Fruit fly (Drosophila melanogaster) whole organism, wandering third instar larva: ENCODE data around the gene Pvf3.

Experiments used
- Abd-B ChIP-seq: fragments of >200 bp; optimal IDR thresholded peaks from 2 replicates; lab custom pipeline; 2017; ENCODE audit warnings: missing biosample characterization, missing genetic modification characterization
- CG32264 ChIP-seq: fragments of 200-800 bp; sonication (Bioruptor generic); optimal IDR thresholded peaks from 2 replicates; lab custom pipeline; 2016; ENCODE audit warnings: missing biosample characterization, missing genetic modification characterization
- CG9705 ChIP-seq: fragments of 200-800 bp; sonication (Bioruptor generic); optimal IDR thresholded peaks from 2 replicates; lab custom pipeline; 2018; ENCODE audit warnings: missing biosample characterization, mild to moderate bottlenecking, missing genetic modification characterization
- CrebA ChIP-seq: fragments of 200-800 bp; sonication (Bioruptor generic); optimal IDR thresholded peaks from 2 replicates; lab custom pipeline; 2016; ENCODE audit warnings: missing biosample characterization, mild to moderate bottlenecking, missing genetic modification characterization, borderline replicate concordance
- Dfd ChIP-seq: fragments of >200 bp; optimal IDR thresholded peaks from 2 replicates; lab custom pipeline; 2017; ENCODE audit warnings: missing biosample characterization, missing genetic modification characterization
- Dif ChIP-seq: fragments of 200-275, 200-300 bp; sonication (Bioruptor generic); optimal IDR thresholded peaks from 2 replicates; lab custom pipeline; 2018; ENCODE audit warnings: missing biosample characterization, missing genetic modification characterization; ENCODE audit not compliant: partially characterized antibody
- GATAd ChIP-seq: sonication (Bioruptor generic); optimal IDR thresholded peaks from 2 replicates; lab custom pipeline; 2016; ENCODE audit warnings: missing biosample characterization, missing genetic modification characterization
- HLH106 ChIP-seq: fragments of 200-800 bp; optimal IDR thresholded peaks from 3 replicates; lab custom pipeline; 2019; ENCODE audit warnings: missing biosample characterization, mild to moderate bottlenecking, missing genetic modification characterization, moderate library complexity
- Hnf4 ChIP-seq: fragments of 200-800 bp; sonication (Bioruptor generic); optimal IDR thresholded peaks from 2 replicates; lab custom pipeline; 2016; ENCODE audit warnings: missing biosample characterization, mild to moderate bottlenecking, missing genetic modification characterization
- Hr78 ChIP-seq: fragments of >200 bp; optimal IDR thresholded peaks from 2 replicates; lab custom pipeline; 2017; ENCODE audit warnings: missing biosample characterization, missing genetic modification characterization
- Hr83 ChIP-seq: fragments of 200-300 bp; sonication (Bioruptor generic); optimal IDR thresholded peaks from 2 replicates; lab custom pipeline; 2016; ENCODE audit warnings: missing biosample characterization, mild to moderate bottlenecking, missing genetic modification characterization, moderate library complexity; ENCODE audit not compliant: poor library complexity, severe bottlenecking
- Jra ChIP-seq: sonication (Bioruptor generic); optimal IDR thresholded peaks from 2 replicates; lab custom pipeline; 2016; ENCODE audit warnings: missing biosample characterization, missing genetic modification characterization
- Mio ChIP-seq: sonication (Bioruptor generic); optimal IDR thresholded peaks from 2 replicates; lab custom pipeline; 2016; ENCODE audit warnings: missing biosample characterization, missing genetic modification characterization
- Myc ChIP-seq: fragments of >200 bp; optimal IDR thresholded peaks from 2 replicates; lab custom pipeline; 2017
- N ChIP-seq: fragments of >200 bp; optimal IDR thresholded peaks from 2 replicates; lab custom pipeline; 2018; ENCODE audit warnings: missing biosample characterization, missing external identifiers, missing genetic modification characterization
- OdsH ChIP-seq: fragments of 200-800 bp; sonication (Bioruptor generic); optimal IDR thresholded peaks from 2 replicates; lab custom pipeline; 2016; ENCODE audit warnings: missing biosample characterization, mild to moderate bottlenecking, missing genetic modification characterization
- Rel ChIP-seq, 2 experiments: fragments of 200-800 bp; sonication (Bioruptor generic) in 1 of 2; optimal IDR thresholded peaks; 2 replicates in 1 of 2; 3 replicates in 1 of 2; lab custom pipeline; 2016 to 2019; ENCODE audit warnings: mild to moderate bottlenecking in 2 of 2, missing biosample characterization in 2 of 2, missing genetic modification characterization in 2 of 2, moderate library complexity in 1 of 2
- Sp1 ChIP-seq: fragments of 200-800 bp; sonication (Bioruptor generic); optimal IDR thresholded peaks from 3 replicates; lab custom pipeline; 2019; ENCODE audit warnings: missing biosample characterization, mild to moderate bottlenecking, missing genetic modification characterization, moderate library complexity
- Vsx2 ChIP-seq: fragments of 200-300, 225-300 bp; sonication (Bioruptor generic); optimal IDR thresholded peaks from 2 replicates; lab custom pipeline; 2018; ENCODE audit warnings: missing biosample characterization, missing genetic modification characterization; ENCODE audit not compliant: partially characterized antibody
- br ChIP-seq: fragments of 200-800 bp; sonication (Bioruptor generic); optimal IDR thresholded peaks from 2 replicates; lab custom pipeline; 2016; ENCODE audit warnings: missing biosample characterization, missing genetic modification characterization
- brk ChIP-seq: fragments of 200-800 bp; sonication (Bioruptor generic); optimal IDR thresholded peaks from 2 replicates; lab custom pipeline; 2016; ENCODE audit warnings: missing biosample characterization, mild to moderate bottlenecking, missing genetic modification characterization
- dl ChIP-seq, 2 experiments: fragments of 175-275, 200-275 bp in 1 of 2; fragments of 200-275 bp in 1 of 2; sonication (Bioruptor generic); optimal IDR thresholded peaks; lab custom pipeline; 2018; ENCODE audit warnings: mild to moderate bottlenecking in 2 of 2, missing biosample characterization in 2 of 2, missing genetic modification characterization in 2 of 2, moderate library complexity in 2 of 2; ENCODE audit not compliant: partially characterized antibody in 2 of 2, insufficient read depth in 1 of 2
- dmrt93B ChIP-seq: fragments of 200-800 bp; sonication (Bioruptor generic); optimal IDR thresholded peaks from 2 replicates; lab custom pipeline; 2018; ENCODE audit warnings: missing biosample characterization, mild to moderate bottlenecking, missing genetic modification characterization
- dsf ChIP-seq: sonication (Bioruptor generic); optimal IDR thresholded peaks from 2 replicates; lab custom pipeline; 2016; ENCODE audit warnings: missing biosample characterization, missing genetic modification characterization, borderline replicate concordance
- ey ChIP-seq: fragments of 200-800 bp; sonication (Bioruptor generic); optimal IDR thresholded peaks from 2 replicates; lab custom pipeline; 2016; ENCODE audit warnings: missing biosample characterization, missing genetic modification characterization
- foxo ChIP-seq, 2 experiments: fragments of 200-800 bp; sonication (Bioruptor generic); optimal IDR thresholded peaks; 2 replicates in 1 of 2; 3 replicates in 1 of 2; lab custom pipeline; 2016 to 2017; ENCODE audit warnings: missing biosample characterization in 2 of 2, missing genetic modification characterization in 2 of 2
- fru ChIP-seq: fragments of 200-800 bp; sonication (Bioruptor generic); optimal IDR thresholded peaks from 3 replicates; lab custom pipeline; 2016; ENCODE audit warnings: missing biosample characterization, mild to moderate bottlenecking, missing genetic modification characterization
- h ChIP-seq: fragments of 200-800 bp; sonication (Bioruptor generic); optimal IDR thresholded peaks from 3 replicates; lab custom pipeline; 2016; ENCODE audit warnings: missing biosample characterization, mild to moderate bottlenecking, missing genetic modification characterization
- jim ChIP-seq: fragments of 175-275, 200-325 bp; sonication (Bioruptor generic); optimal IDR thresholded peaks from 2 replicates; lab custom pipeline; 2016; ENCODE audit warnings: missing biosample characterization, mild to moderate bottlenecking, missing genetic modification characterization
- lola ChIP-seq: fragments of >200 bp; optimal IDR thresholded peaks from 2 replicates; lab custom pipeline; 2017; ENCODE audit warnings: missing biosample characterization, missing genetic modification characterization
- pan ChIP-seq: fragments of >200 bp; optimal IDR thresholded peaks from 2 replicates; lab custom pipeline; 2017
- psq ChIP-seq: fragments of 200-800 bp; sonication (Bioruptor generic); optimal IDR thresholded peaks from 3 replicates; lab custom pipeline; 2017; ENCODE audit warnings: missing biosample characterization, mild to moderate bottlenecking, missing genetic modification characterization, moderate library complexity
- rgr ChIP-seq: fragments of 200-800 bp; sonication (Bioruptor generic); optimal IDR thresholded peaks from 3 replicates; lab custom pipeline; 2016; ENCODE audit warnings: missing biosample characterization, mild to moderate bottlenecking, missing genetic modification characterization
- sage ChIP-seq: fragments of 200-800 bp; sonication (Bioruptor generic); optimal IDR thresholded peaks from 2 replicates; lab custom pipeline; 2016; ENCODE audit warnings: missing biosample characterization, mild to moderate bottlenecking, missing genetic modification characterization
- sv ChIP-seq: fragments of 200-800 bp; sonication (Bioruptor generic); optimal IDR thresholded peaks from 3 replicates; lab custom pipeline; 2016; ENCODE audit warnings: missing biosample characterization, missing genetic modification characterization
- tai ChIP-seq: sonication (Bioruptor generic); optimal IDR thresholded peaks from 2 replicates; lab custom pipeline; 2016; ENCODE audit warnings: missing biosample characterization, missing genetic modification characterization
- usp ChIP-seq: fragments of >200 bp; optimal IDR thresholded peaks from 2 replicates; lab custom pipeline; 2017; ENCODE audit warnings: missing biosample characterization, missing genetic modification characterization
- woc ChIP-seq: sonication (Bioruptor generic); optimal IDR thresholded peaks from 2 replicates; lab custom pipeline; 2016; ENCODE audit warnings: missing biosample characterization, mild to moderate bottlenecking, missing genetic modification characterization

Gene Pvf3

dm6 chr2L:7049680-7050289, 107.7 kb downstream of the Pvf3 start:
- TF ChIP-seq jim (GFP tag; lab: Kevin White, UChicago): no peak
- TF ChIP-seq Hr83 (GFP tag; lab: Kevin White, UChicago): no peak
- no peak for TF ChIP-seq dsf (GFP tag; lab: Kevin White, UChicago)
- no peak for TF ChIP-seq ey (GFP tag; lab: Kevin White, UChicago)
- TF ChIP-seq rgr (GFP tag; lab: Kevin White, UChicago): no peak
- TF ChIP-seq dmrt93B (GFP tag; lab: Kevin White, UChicago): no peak
- TF ChIP-seq HLH106 (tag; lab: Kevin White, UChicago): no peak
- no peak for TF ChIP-seq dl (GFP tag; optimal IDR thresholded peaks at IDR 0.05; lab: Kevin White, UChicago; ENCODE audit: insufficient read depth in 1 of 2, partially characterized antibody in 2 of 2)
- TF ChIP-seq fru (GFP tag; lab: Kevin White, UChicago): no peak
- no peak for TF ChIP-seq h
- no peak for TF ChIP-seq usp (GFP tag; lab: Kevin White, UChicago)
- no peak for TF ChIP-seq woc (GFP tag; lab: Kevin White, UChicago)
- TF ChIP-seq Dif (GFP tag; lab: Kevin White, UChicago): no peak
- no peak for TF ChIP-seq CG9705 (GFP tag; lab: Kevin White, UChicago)

dm6 chr2L:7049009-7049647, 108.4 kb downstream of the Pvf3 start:
- no peak for TF ChIP-seq pan
- no peak for TF ChIP-seq Dfd (GFP tag; lab: Kevin White, UChicago)
- TF ChIP-seq ey (GFP tag; lab: Kevin White, UChicago): no peak
- TF ChIP-seq Hr78 (GFP tag; lab: Kevin White, UChicago): no peak
- no peak for TF ChIP-seq dsf (GFP tag; lab: Kevin White, UChicago)
- no peak for TF ChIP-seq Vsx2 (GFP tag; lab: Kevin White, UChicago)
- no peak for TF ChIP-seq Myc (lab: Kevin White, UChicago)
- no peak for TF ChIP-seq sv
- no peak for TF ChIP-seq Rel (GFP tag; optimal IDR thresholded peaks at IDR 0.05; lab: Kevin White, UChicago)
- TF ChIP-seq Rel (tag; optimal IDR thresholded peaks at IDR 0.05; lab: Kevin White, UChicago): peak; percentile 41
- TF ChIP-seq CG9705 (GFP tag; lab: Kevin White, UChicago): no peak
- TF ChIP-seq fru (GFP tag; lab: Kevin White, UChicago): peak; percentile 1
- TF ChIP-seq tai (GFP tag; lab: Kevin White, UChicago): no peak
- peak; percentile 5 for TF ChIP-seq HLH106 (tag; lab: Kevin White, UChicago)
- peak; percentile 37 for TF ChIP-seq psq
- no peak for TF ChIP-seq GATAd (GFP tag; lab: Kevin White, UChicago)
- no peak for TF ChIP-seq Abd-B
- TF ChIP-seq h: peak; percentile 16
- TF ChIP-seq CG32264: no peak
- no peak for TF ChIP-seq OdsH (GFP tag; lab: Kevin White, UChicago)
- TF ChIP-seq lola (GFP tag; lab: Kevin White, UChicago): no peak
- no peak for TF ChIP-seq N
- peak; percentile 65 for TF ChIP-seq Hnf4
- no peak for TF ChIP-seq Mio (GFP tag; lab: Kevin White, UChicago)
- no peak for TF ChIP-seq usp (GFP tag; lab: Kevin White, UChicago)
- TF ChIP-seq rgr (GFP tag; lab: Kevin White, UChicago): no peak
- TF ChIP-seq Jra (GFP tag; lab: Kevin White, UChicago): no peak
- peak; percentile 1 to 15 for TF ChIP-seq foxo (GFP tag; optimal IDR thresholded peaks at IDR 0.05; lab: Kevin White, UChicago)
- TF ChIP-seq dmrt93B (GFP tag; lab: Kevin White, UChicago): no peak
- peak; percentile 67 for TF ChIP-seq Hr83 (GFP tag; lab: Kevin White, UChicago)
- no peak for TF ChIP-seq sage (GFP tag; lab: Kevin White, UChicago)
- peak; percentile 78 for TF ChIP-seq woc (GFP tag; lab: Kevin White, UChicago)
- TF ChIP-seq brk (GFP tag; lab: Kevin White, UChicago): peak; percentile 13
- TF ChIP-seq dl (GFP tag; optimal IDR thresholded peaks at IDR 0.05; lab: Kevin White, UChicago; ENCODE audit: insufficient read depth in 1 of 2, partially characterized antibody in 2 of 2): peak in 1 of 2 experiments; percentile 39
- TF ChIP-seq Sp1 (GFP tag; lab: Kevin White, UChicago): peak; percentile 60
- no peak for TF ChIP-seq jim (GFP tag; lab: Kevin White, UChicago)
- no peak for TF ChIP-seq br (GFP tag; lab: Kevin White, UChicago)
- TF ChIP-seq Dif (GFP tag; lab: Kevin White, UChicago): peak; percentile 60
- no peak for TF ChIP-seq CrebA (GFP tag; lab: Kevin White, UChicago)
- TF ChIP-seq, all 38 proteins: peak for 13
